Worm (Caenorhabditis elegans) whole organism, L2 larva: ENCODE data around the gene nhr-138.
A peak's percentile ranks its signal among the peaks of the same experiment; 100 is the strongest.

Experiments
- C34F6.9 ChIP-seq: fragments of 150-350 bp; optimal IDR thresholded peaks from 2 replicates; lab custom pipeline; 2014; ENCODE audit warnings: missing biosample characterization, missing genetic modification characterization
- F13H6.1 ChIP-seq: sonication (generic microtip); optimal IDR thresholded peaks from 2 replicates; lab custom pipeline; 2016; ENCODE audit warnings: missing genetic modification characterization, missing compliant biosample characterization
- R02D3.7 ChIP-seq: fragments of 150-350 bp; optimal IDR thresholded peaks from 2 replicates; lab custom pipeline; 2014; ENCODE audit warnings: missing biosample characterization, missing genetic modification characterization
- ZK546.5 ChIP-seq: sonication (generic microtip); optimal IDR thresholded peaks from 2 replicates; lab custom pipeline; 2017; ENCODE audit warnings: missing biosample characterization, missing genetic modification characterization
- alr-1 ChIP-seq: fragments of 150-350 bp; optimal IDR thresholded peaks from 2 replicates; lab custom pipeline; 2014; ENCODE audit warnings: missing biosample characterization, missing genetic modification characterization
- aly-2 ChIP-seq: fragments of 150-350 bp; optimal IDR thresholded peaks from 2 replicates; lab custom pipeline; 2014; ENCODE audit warnings: missing biosample characterization, missing genetic modification characterization
- ama-1 ChIP-seq: fragments of 150-350 bp; optimal IDR thresholded peaks from 2 replicates; lab custom pipeline; 2018; ENCODE audit warnings: inconsistent platforms
- blmp-1 ChIP-seq: sonication (generic microtip); optimal IDR thresholded peaks from 2 replicates; lab custom pipeline; 2017; ENCODE audit warnings: missing genetic modification characterization, mild to moderate bottlenecking, missing compliant biosample characterization, antibody characterized with exemption, moderate library complexity; ENCODE audit not compliant: insufficient read depth
- ceh-16 ChIP-seq: fragments of 150-350 bp; optimal IDR thresholded peaks from 2 replicates; lab custom pipeline; 2014; ENCODE audit warnings: missing biosample characterization, missing genetic modification characterization
- ceh-82 ChIP-seq: fragments of 150-350 bp; optimal IDR thresholded peaks from 2 replicates; lab custom pipeline; 2014; ENCODE audit warnings: missing biosample characterization, missing genetic modification characterization
- crh-2 ChIP-seq: sonication (generic microtip); optimal IDR thresholded peaks from 2 replicates; lab custom pipeline; 2017; ENCODE audit warnings: missing biosample characterization, missing genetic modification characterization
- dmd-4 ChIP-seq: sonication (generic microtip); optimal IDR thresholded peaks from 2 replicates; lab custom pipeline; 2017; ENCODE audit warnings: missing biosample characterization, missing genetic modification characterization
- egl-27 ChIP-seq: sonication (generic microtip); optimal IDR thresholded peaks from 3 replicates; lab custom pipeline; 2017; ENCODE audit warnings: missing biosample characterization, missing genetic modification reagents, missing genetic modification characterization
- elt-1 ChIP-seq: fragments of 150-350 bp; optimal IDR thresholded peaks from 2 replicates; lab custom pipeline; 2014; ENCODE audit warnings: missing biosample characterization, missing genetic modification characterization
- elt-3 ChIP-seq: sonication (generic microtip); optimal IDR thresholded peaks from 2 replicates; lab custom pipeline; 2017; ENCODE audit warnings: missing biosample characterization, missing genetic modification characterization
- lin-11 ChIP-seq: fragments of 150-350 bp; sonication (generic microtip); optimal IDR thresholded peaks from 2 replicates; lab custom pipeline; 2014; ENCODE audit warnings: missing biosample characterization, missing genetic modification characterization, inconsistent platforms, mixed read lengths
- lin-13 ChIP-seq: fragments of 150-350 bp; optimal IDR thresholded peaks from 2 replicates; lab custom pipeline; 2014; ENCODE audit warnings: missing biosample characterization, missing genetic modification reagents, missing genetic modification characterization
- lin-39 ChIP-seq: fragments of 150-350 bp; optimal IDR thresholded peaks from 2 replicates; lab custom pipeline; 2014; ENCODE audit warnings: missing biosample characterization, missing genetic modification reagents, missing genetic modification characterization
- lsy-2 ChIP-seq, 2 experiments: fragments of 150-350 bp in 1 of 2; sonication (generic microtip) in 1 of 2; optimal IDR thresholded peaks; 2 replicates each; lab custom pipeline; 2014 to 2017; ENCODE audit warnings: missing biosample characterization in 2 of 2, missing genetic modification characterization in 2 of 2
- mab-5 ChIP-seq: fragments of 150-350 bp; optimal IDR thresholded peaks from 2 replicates; lab custom pipeline; 2014; ENCODE audit warnings: missing biosample characterization, missing genetic modification characterization
- mbf-1 ChIP-seq: sonication (generic microtip); optimal IDR thresholded peaks from 2 replicates; lab custom pipeline; 2017; ENCODE audit warnings: missing biosample characterization, missing genetic modification characterization
- mdl-1 ChIP-seq, 2 experiments: fragments of 150-350 bp in 1 of 2; sonication (generic microtip) in 1 of 2; optimal IDR thresholded peaks; 2 replicates each; lab custom pipeline; 2017; ENCODE audit warnings: missing biosample characterization in 2 of 2, missing genetic modification characterization in 2 of 2
- nhr-11 ChIP-seq: fragments of 150-350 bp; optimal IDR thresholded peaks from 2 replicates; lab custom pipeline; 2014; ENCODE audit warnings: missing biosample characterization, missing genetic modification characterization
- nhr-12 ChIP-seq: fragments of 150-350 bp; optimal IDR thresholded peaks from 2 replicates; lab custom pipeline; 2014; ENCODE audit warnings: missing biosample characterization, missing genetic modification characterization
- nhr-129 ChIP-seq: fragments of 150-350 bp; optimal IDR thresholded peaks from 2 replicates; lab custom pipeline; 2014; ENCODE audit warnings: missing biosample characterization, missing genetic modification characterization
- nhr-21 ChIP-seq: fragments of 150-350 bp; optimal IDR thresholded peaks from 2 replicates; lab custom pipeline; 2014; ENCODE audit warnings: missing biosample characterization, missing genetic modification characterization
- nhr-23 ChIP-seq: fragments of 150-350 bp; optimal IDR thresholded peaks from 2 replicates; lab custom pipeline; 2014; ENCODE audit warnings: missing biosample characterization, missing genetic modification reagents, missing genetic modification characterization
- nhr-237 ChIP-seq: fragments of 150-350 bp; optimal IDR thresholded peaks from 2 replicates; lab custom pipeline; 2014; ENCODE audit warnings: missing biosample characterization, missing genetic modification characterization
- nhr-25 ChIP-seq: fragments of 150-350 bp; sonication (generic microtip); optimal IDR thresholded peaks from 3 replicates; lab custom pipeline; 2014; ENCODE audit warnings: missing biosample characterization, missing genetic modification characterization
- nhr-6 ChIP-seq: fragments of 150-350 bp; optimal IDR thresholded peaks from 2 replicates; lab custom pipeline; 2014; ENCODE audit warnings: missing biosample characterization, missing genetic modification characterization
- nhr-77 ChIP-seq: fragments of 150-350 bp; optimal IDR thresholded peaks from 2 replicates; lab custom pipeline; 2014; ENCODE audit warnings: missing biosample characterization, missing genetic modification characterization
- peb-1 ChIP-seq: fragments of 150-350 bp; optimal IDR thresholded peaks from 2 replicates; lab custom pipeline; 2014; ENCODE audit warnings: missing biosample characterization, missing genetic modification characterization
- sem-4 ChIP-seq: fragments of 150-350 bp; optimal IDR thresholded peaks from 2 replicates; lab custom pipeline; 2014; ENCODE audit warnings: missing biosample characterization, missing genetic modification reagents, missing genetic modification characterization
- sma-3 ChIP-seq: sonication (generic microtip); optimal IDR thresholded peaks from 2 replicates; lab custom pipeline; 2016; ENCODE audit warnings: missing genetic modification reagents, missing genetic modification characterization, missing compliant biosample characterization
- sma-9 ChIP-seq, 2 experiments: fragments of 150-350 bp in 1 of 2; sonication (generic microtip) in 1 of 2; optimal IDR thresholded peaks; 2 replicates each; lab custom pipeline; 2014 to 2016; ENCODE audit warnings: missing genetic modification characterization in 2 of 2, mild to moderate bottlenecking in 1 of 2, missing biosample characterization in 1 of 2, missing compliant biosample characterization in 1 of 2, missing genetic modification reagents in 1 of 2, moderate library complexity in 1 of 2
- snpc-4 ChIP-seq: fragments of 150-350 bp; optimal IDR thresholded peaks from 2 replicates; lab custom pipeline; 2014; ENCODE audit warnings: missing biosample characterization, missing genetic modification characterization
- unc-55 ChIP-seq: fragments of 150-350 bp; sonication (generic microtip); optimal IDR thresholded peaks from 3 replicates; lab custom pipeline; 2014; ENCODE audit warnings: missing biosample characterization, missing genetic modification reagents, missing genetic modification characterization
- unc-62 ChIP-seq: fragments of 150-350 bp; optimal IDR thresholded peaks from 2 replicates; lab custom pipeline; 2014; ENCODE audit warnings: missing biosample characterization, missing genetic modification reagents, missing genetic modification characterization
- zag-1 ChIP-seq: fragments of 150-350 bp; optimal IDR thresholded peaks from 2 replicates; lab custom pipeline; 2014; ENCODE audit warnings: missing biosample characterization, missing genetic modification characterization
- ztf-11 ChIP-seq: sonication (generic microtip); optimal IDR thresholded peaks from 2 replicates; lab custom pipeline; 2017; ENCODE audit warnings: missing biosample characterization, missing genetic modification characterization
- ztf-4 ChIP-seq: fragments of 150-350 bp; optimal IDR thresholded peaks from 2 replicates; lab custom pipeline; 2014; ENCODE audit warnings: missing biosample characterization, missing genetic modification characterization

nhr-138 gene

ce11 chrIV:9746762-9747161 lies 21.7 kb downstream of the nhr-138 start, which contains the start of gene C28D4.5:
Gene C28D4.5 (minus strand): TSS chrIV:9746862.
- TF ChIP-seq C34F6.9 (tag; lab: Kevin White, UChicago) (no peak), nhr-77 (tag; lab: Kevin White, UChicago) (no peak), mab-5 (no peak), aly-2 (no peak), egl-27 (tag; lab: Kevin White, UChicago) (no peak), dmd-4 (tag; lab: Kevin White, UChicago) (no peak), lsy-2 (tag; optimal IDR thresholded peaks at IDR 0.05; lab: Kevin White, UChicago) (no peak)

DNA sequence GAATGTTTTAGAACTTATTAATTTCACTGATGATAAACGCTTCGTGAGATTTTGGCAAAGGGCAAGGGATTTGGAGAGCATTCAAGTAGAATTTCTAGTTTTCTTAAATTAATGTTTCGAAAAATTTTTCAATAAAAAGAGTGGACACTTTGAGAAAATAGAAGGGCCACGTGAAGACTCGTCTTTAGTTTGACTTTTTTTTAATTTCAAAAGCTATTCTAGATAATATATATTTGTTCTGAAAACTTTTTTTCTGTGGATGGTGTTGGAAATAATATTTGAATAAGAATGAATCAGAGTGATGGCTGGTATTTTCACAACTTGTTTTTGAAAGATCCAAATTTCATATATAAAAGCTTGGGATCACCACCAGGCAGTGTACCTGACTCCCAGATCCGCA lies 23.3 kb downstream of the nhr-138 start, which contains the start of gene C28D4.8:
TSS of gene C28D4.8 (minus strand) at position 101 of the 400 bp plus-strand sequence.
- TF ChIP-seq lsy-2 (tag; optimal IDR thresholded peaks at IDR 0.05; lab: Kevin White, UChicago), result no peak
- TF ChIP-seq nhr-21 (tag; lab: Kevin White, UChicago), result no peak
- TF ChIP-seq nhr-6 (tag; lab: Kevin White, UChicago), result no peak
- TF ChIP-seq nhr-25 (tag; lab: Kevin White, UChicago), result no peak
- no peak for TF ChIP-seq sma-9 (GFP tag; optimal IDR thresholded peaks at IDR 0.05; lab: Kevin White, UChicago)
- TF ChIP-seq sma-9 (tag; optimal IDR thresholded peaks at IDR 0.05; lab: Kevin White, UChicago), result no peak
- no peak for TF ChIP-seq R02D3.7 (tag; lab: Kevin White, UChicago)
- no peak for TF ChIP-seq elt-3
- no peak for TF ChIP-seq nhr-129
- TF ChIP-seq ceh-82, result no peak
- no peak for TF ChIP-seq mdl-1 (tag; optimal IDR thresholded peaks at IDR 0.05; lab: Kevin White, UChicago)
- TF ChIP-seq dmd-4 (tag; lab: Kevin White, UChicago), result no peak
- no peak for TF ChIP-seq mab-5
- no peak for TF ChIP-seq alr-1
- no peak for TF ChIP-seq nhr-23 (tag; lab: Kevin White, UChicago)
- TF ChIP-seq snpc-4 (tag; lab: Kevin White, UChicago), result no peak
- TF ChIP-seq nhr-11 (tag; lab: Kevin White, UChicago), result no peak

- TF ChIP-seq nhr-12 (tag; lab: Kevin White, UChicago), result no peak
- TF ChIP-seq egl-27 (tag; lab: Kevin White, UChicago), result no peak
- no peak for TF ChIP-seq elt-1 (tag; lab: Kevin White, UChicago)
- TF ChIP-seq zag-1 (tag; lab: Kevin White, UChicago), result no peak
- TF ChIP-seq nhr-25 (tag; lab: Kevin White, UChicago), result no peak
- no peak for TF ChIP-seq sem-4 (tag; lab: Kevin White, UChicago)
- no peak for TF ChIP-seq dmd-4 (tag; lab: Kevin White, UChicago)
- TF ChIP-seq mdl-1 (tag; optimal IDR thresholded peaks at IDR 0.05; lab: Kevin White, UChicago), result no peak
- no peak for TF ChIP-seq alr-1
- no peak for TF ChIP-seq ceh-82
- no peak for TF ChIP-seq mbf-1 (tag; lab: Kevin White, UChicago)
- no peak for TF ChIP-seq F13H6.1 (tag; lab: Kevin White, UChicago)
- TF ChIP-seq snpc-4 (tag; lab: Kevin White, UChicago), result no peak
- TF ChIP-seq nhr-237 (tag; lab: Kevin White, UChicago), result no peak
- TF ChIP-seq R02D3.7 (tag; lab: Kevin White, UChicago), result no peak
- no peak for TF ChIP-seq crh-2 (tag; lab: Kevin White, UChicago)
- TF ChIP-seq, all 48 proteins: peak for 0
Observed at ce11 chrIV:9755713-9756112, 30.7 kb downstream of the nhr-138 start.

- no peak for TF ChIP-seq ceh-82
- TF ChIP-seq lin-39 (tag; lab: Kevin White, UChicago), result no peak
- TF ChIP-seq snpc-4 (tag; lab: Kevin White, UChicago), result no peak
- TF ChIP-seq alr-1, result no peak
- TF ChIP-seq nhr-129, result peak; percentile 1
- no peak for TF ChIP-seq nhr-12 (tag; lab: Kevin White, UChicago)
- TF ChIP-seq mdl-1 (tag; optimal IDR thresholded peaks at IDR 0.05; lab: Kevin White, UChicago), result no peak
- TF ChIP-seq egl-27 (tag; lab: Kevin White, UChicago), result no peak
- TF ChIP-seq R02D3.7 (tag; lab: Kevin White, UChicago), result no peak
- TF ChIP-seq zag-1 (tag; lab: Kevin White, UChicago), result no peak
- TF ChIP-seq ztf-11, result no peak
- no peak for TF ChIP-seq nhr-77 (tag; lab: Kevin White, UChicago)
- no peak for TF ChIP-seq unc-62
- peak; percentile 69 for TF ChIP-seq nhr-25 (tag; lab: Kevin White, UChicago)
- TF ChIP-seq lin-13 (GFP tag; lab: Kevin White, UChicago), result no peak
- no peak for TF ChIP-seq nhr-11 (tag; lab: Kevin White, UChicago)
- no peak for TF ChIP-seq dmd-4 (tag; lab: Kevin White, UChicago)
- no peak for TF ChIP-seq nhr-23 (tag; lab: Kevin White, UChicago)
- no peak for TF ChIP-seq ztf-4 (tag; lab: Kevin White, UChicago)
- no peak for TF ChIP-seq mbf-1 (tag; lab: Kevin White, UChicago)
- no peak for TF ChIP-seq unc-55 (GFP tag; lab: Kevin White, UChicago)
- TF ChIP-seq nhr-21 (tag; lab: Kevin White, UChicago), result peak; percentile 53
- TF ChIP-seq ceh-16 (tag; lab: Kevin White, UChicago), result no peak
- TF ChIP-seq elt-3, result no peak
- no peak for TF ChIP-seq aly-2
- peak; percentile 62 for TF ChIP-seq crh-2 (tag; lab: Kevin White, UChicago)
- no peak for TF ChIP-seq mab-5
- TF ChIP-seq lsy-2 (tag; optimal IDR thresholded peaks at IDR 0.05; lab: Kevin White, UChicago), result no peak
- TF ChIP-seq C34F6.9 (tag; lab: Kevin White, UChicago), result no peak
- TF ChIP-seq lin-11 (tag; lab: Kevin White, UChicago), result no peak
- peak; percentile 60 for TF ChIP-seq sma-3 (GFP tag; lab: Kevin White, UChicago)
- peak; percentile 51 for TF ChIP-seq blmp-1 (tag; lab: Kevin White, UChicago)
- TF ChIP-seq peb-1 (tag; lab: Kevin White, UChicago), result no peak
- no peak for TF ChIP-seq ZK546.5 (tag; lab: Kevin White, UChicago)
- TF ChIP-seq ama-1 (lab: Kevin White, UChicago), result no peak
Observed at ce11 chrIV:9756647-9757424, 31.8 kb downstream of the nhr-138 start.
